Worm (Caenorhabditis elegans) whole organism, midembryonic: ENCODE measurements around the gene mltn-5.

Experiments
- T22C8.4 ChIP-seq: fragments of 200-800 bp; sonication (Bioruptor generic); IDR thresholded peaks from 2 replicates; pipeline ENCODE4 v1.3.6; 2022; ENCODE audit warnings: missing genetic modification characterization, missing compliant biosample characterization
- cog-1 ChIP-seq: sonication (generic microtip); optimal IDR thresholded peaks from 2 replicates; lab custom pipeline; 2016; ENCODE audit warnings: missing genetic modification characterization, missing compliant biosample characterization
- flt-1 ChIP-seq: fragments of 200-800 bp; sonication (Bioruptor generic); IDR thresholded peaks from 2 replicates; pipeline ENCODE4 v1.3.6; 2022; ENCODE audit warnings: missing genetic modification characterization, missing compliant biosample characterization
- klf-2 ChIP-seq: fragments of 200-800 bp; sonication (Bioruptor generic); conservative IDR thresholded peaks from 2 replicates; pipeline ENCODE4 v1.3.6; 2022; ENCODE audit warnings: missing genetic modification reagents, missing genetic modification characterization, missing compliant biosample characterization
- med-1 ChIP-seq: sonication (generic microtip); optimal IDR thresholded peaks from 2 replicates; lab custom pipeline; 2017; ENCODE audit warnings: missing genetic modification characterization, mild to moderate bottlenecking, missing compliant biosample characterization, antibody characterized with exemption, missing genetic modification reagents; ENCODE audit not compliant: insufficient read depth
- ref-1 ChIP-seq: fragments of 200-800 bp; sonication (Bioruptor generic); conservative IDR thresholded peaks from 2 replicates; pipeline ENCODE4 v1.3.6; 2022; ENCODE audit warnings: missing genetic modification reagents, missing genetic modification characterization, missing compliant biosample characterization
- tab-1 ChIP-seq: fragments of 200-800 bp; sonication (Bioruptor generic); IDR thresholded peaks from 2 replicates; pipeline ENCODE4 v1.3.6; 2022; ENCODE audit warnings: missing genetic modification characterization, missing compliant biosample characterization
- ztf-23 ChIP-seq: fragments of 200-800 bp; sonication (Bioruptor generic); IDR thresholded peaks from 2 replicates; pipeline ENCODE4 v1.3.6; 2022; ENCODE audit warnings: missing genetic modification reagents, missing genetic modification characterization, missing compliant biosample characterization
- ztf-29 ChIP-seq: fragments of 200-800 bp; sonication (Bioruptor generic); IDR thresholded peaks from 2 replicates; pipeline ENCODE4 v1.3.6; 2022; ENCODE audit warnings: missing genetic modification reagents, missing genetic modification characterization, missing compliant biosample characterization

Gene mltn-5

DNA sequence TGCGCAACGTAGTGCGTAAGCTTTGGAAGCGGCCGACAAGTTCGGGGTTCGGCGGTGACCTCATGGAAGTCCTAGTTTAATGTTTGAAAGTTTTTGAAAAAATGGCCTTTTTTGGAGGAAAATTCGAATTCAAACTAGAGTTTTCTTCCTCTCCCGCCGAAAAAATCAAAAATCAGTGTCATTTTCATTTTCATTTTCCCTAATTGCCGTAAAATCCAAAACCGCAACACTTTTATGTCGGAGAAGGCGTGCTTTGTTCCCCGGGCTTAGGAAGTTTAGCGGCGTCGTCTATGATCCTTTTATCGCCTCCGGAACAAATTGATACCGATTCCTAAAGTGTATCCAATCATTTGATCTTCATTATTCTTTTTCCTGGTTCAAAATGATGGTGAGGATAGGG, at the start of gene mltn-5:
Gene mltn-5, plus strand, starts transcription at position 301 of the 400 bp plus-strand sequence.
- TF ChIP-seq T22C8.4 (GFP tag; lab: Robert Waterston, UW) (no peak), tab-1 (GFP tag; lab: Robert Waterston, UW) (no peak), ztf-23 (GFP tag; lab: Robert Waterston, UW) (no peak), flt-1 (GFP tag; lab: Robert Waterston, UW) (no peak)

DNA sequence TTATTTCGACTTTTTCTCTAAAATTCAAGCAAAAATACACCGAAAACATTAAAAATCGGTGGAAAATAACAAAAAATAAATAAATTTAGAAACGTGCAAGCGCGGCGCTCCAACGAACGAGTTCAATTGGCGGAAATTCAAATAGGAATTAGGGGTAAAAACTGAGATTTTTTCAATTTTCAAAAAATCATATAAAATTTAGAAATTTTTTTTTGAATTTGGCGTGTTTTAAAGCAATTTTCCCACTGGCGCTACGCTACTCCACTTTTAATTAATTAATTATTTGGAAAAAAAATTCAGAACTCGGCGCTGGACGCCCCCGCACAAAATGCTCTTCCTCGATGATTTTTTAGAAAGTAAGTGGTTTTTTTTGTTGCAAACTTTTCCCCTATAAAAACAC, 49.3 kb upstream of the mltn-5 start, which contains the start of gene ing-3:
Gene ing-3, plus strand, starts transcription at position 301 of the 400 bp plus-strand sequence.
- TF ChIP-seq ztf-29 (GFP tag; lab: Robert Waterston, UW) = no peak
- no peak for TF ChIP-seq cog-1 (tag; lab: Kevin White, UChicago)
- TF ChIP-seq ref-1 (GFP tag; lab: Robert Waterston, UW) = no peak
- no peak for TF ChIP-seq tab-1 (GFP tag; lab: Robert Waterston, UW)
- no peak for TF ChIP-seq med-1
- no peak for TF ChIP-seq ztf-23 (GFP tag; lab: Robert Waterston, UW)
- no peak for TF ChIP-seq flt-1 (GFP tag; lab: Robert Waterston, UW)
- no peak for TF ChIP-seq klf-2 (GFP tag; lab: Robert Waterston, UW)
- no peak for TF ChIP-seq T22C8.4 (GFP tag; lab: Robert Waterston, UW)

DNA sequence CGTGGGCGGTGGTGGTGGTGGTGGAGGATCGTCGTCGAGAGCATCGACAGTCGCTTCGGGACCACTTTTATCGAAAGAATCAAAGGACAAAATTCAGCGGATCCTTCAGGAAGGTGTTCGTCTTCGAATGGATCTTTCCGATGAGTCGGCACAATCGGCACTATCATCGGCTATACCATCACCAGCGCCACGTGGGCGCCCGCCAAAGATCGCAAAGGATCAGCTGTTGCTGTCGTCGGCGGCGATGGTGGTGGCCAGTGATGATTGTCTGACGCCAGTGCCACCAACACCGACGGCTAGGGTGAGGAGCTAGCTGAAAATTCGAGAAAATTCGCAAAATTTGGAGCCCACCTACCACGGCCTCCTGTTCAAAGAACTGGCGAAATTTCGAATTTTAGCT, 47.0 kb upstream of the mltn-5 start:
- TF ChIP-seq tab-1 (GFP tag; lab: Robert Waterston, UW) (no peak), ref-1 (GFP tag; lab: Robert Waterston, UW) (no peak), klf-2 (GFP tag; lab: Robert Waterston, UW) (no peak)

DNA sequence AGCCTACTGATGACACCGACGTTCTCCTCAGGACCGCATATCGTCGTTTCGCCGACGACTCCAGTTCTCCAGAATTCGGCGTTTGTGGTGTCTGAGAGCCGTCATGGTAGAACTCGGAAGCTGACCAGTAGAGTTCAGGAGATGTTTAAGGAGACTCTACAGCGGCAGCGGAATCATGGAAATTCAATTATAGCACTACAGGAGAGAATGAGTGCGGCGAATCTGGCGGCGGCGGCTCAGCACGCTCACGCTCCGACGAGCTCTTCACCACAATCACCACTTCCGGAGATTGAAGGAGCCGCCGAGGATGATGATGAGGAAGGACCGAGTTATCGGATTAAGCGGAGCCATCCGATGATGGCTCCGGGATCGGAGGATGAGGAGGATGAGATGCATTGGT, 45.4 kb upstream of the mltn-5 start:
- TF ChIP-seq ztf-29 (GFP tag; lab: Robert Waterston, UW) (no peak), klf-2 (GFP tag; lab: Robert Waterston, UW) (no peak), T22C8.4 (GFP tag; lab: Robert Waterston, UW) (no peak), tab-1 (GFP tag; lab: Robert Waterston, UW) (no peak), med-1 (no peak), flt-1 (GFP tag; lab: Robert Waterston, UW) (no peak), ztf-23 (GFP tag; lab: Robert Waterston, UW) (no peak), cog-1 (tag; lab: Kevin White, UChicago) (no peak), ref-1 (GFP tag; lab: Robert Waterston, UW) (no peak)

DNA sequence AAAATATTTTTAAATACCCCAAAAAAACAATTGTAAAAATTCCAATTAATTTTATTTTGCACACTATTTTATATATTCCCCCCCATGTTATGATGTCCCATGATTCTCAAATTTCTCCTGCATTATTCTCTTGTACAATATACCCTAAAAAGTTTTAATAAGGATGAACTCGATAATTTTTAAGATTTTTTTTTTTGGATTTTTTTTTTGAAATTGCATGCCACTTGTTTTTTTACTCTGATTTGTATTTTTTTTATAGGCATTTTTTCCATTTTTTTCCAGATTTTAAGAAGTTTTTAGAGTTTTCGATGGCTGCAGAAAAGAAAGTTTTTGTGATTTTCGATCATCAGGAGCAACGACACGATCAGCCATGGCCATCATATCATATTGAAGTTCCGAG, 42.6 kb upstream of the mltn-5 start, which contains the start of gene hda-10:
Gene hda-10, plus strand, starts transcription at position 301 of the 400 bp plus-strand sequence.
- TF ChIP-seq ztf-29 (GFP tag; lab: Robert Waterston, UW) (no peak), cog-1 (tag; lab: Kevin White, UChicago) (no peak), flt-1 (GFP tag; lab: Robert Waterston, UW) (no peak), ref-1 (GFP tag; lab: Robert Waterston, UW) (no peak), med-1 (no peak), klf-2 (GFP tag; lab: Robert Waterston, UW) (no peak), T22C8.4 (GFP tag; lab: Robert Waterston, UW) (no peak), tab-1 (GFP tag; lab: Robert Waterston, UW) (no peak), ztf-23 (GFP tag; lab: Robert Waterston, UW) (no peak)

DNA sequence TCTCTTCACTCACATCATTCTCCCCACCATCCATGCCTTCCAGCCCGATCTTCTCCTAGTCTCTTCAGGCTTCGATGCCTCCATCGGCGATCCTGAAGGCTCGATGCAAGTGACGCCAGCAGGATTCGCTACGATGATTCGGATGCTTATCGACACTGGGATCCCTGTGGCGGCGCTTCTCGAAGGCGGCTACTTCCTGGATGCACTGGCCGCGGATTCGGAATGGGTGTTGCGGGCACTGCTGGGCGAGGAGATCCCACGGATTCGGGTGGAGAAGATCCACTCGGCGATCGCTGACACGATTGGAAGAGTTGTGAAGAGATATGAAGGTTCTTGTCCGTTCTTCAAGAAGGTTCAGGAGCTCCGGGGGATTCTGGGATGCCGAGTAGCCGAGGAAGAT, 38.6 kb upstream of the mltn-5 start:
- TF ChIP-seq flt-1 (GFP tag; lab: Robert Waterston, UW) (no peak), tab-1 (GFP tag; lab: Robert Waterston, UW) (no peak), klf-2 (GFP tag; lab: Robert Waterston, UW) (no peak), med-1 (no peak)

DNA sequence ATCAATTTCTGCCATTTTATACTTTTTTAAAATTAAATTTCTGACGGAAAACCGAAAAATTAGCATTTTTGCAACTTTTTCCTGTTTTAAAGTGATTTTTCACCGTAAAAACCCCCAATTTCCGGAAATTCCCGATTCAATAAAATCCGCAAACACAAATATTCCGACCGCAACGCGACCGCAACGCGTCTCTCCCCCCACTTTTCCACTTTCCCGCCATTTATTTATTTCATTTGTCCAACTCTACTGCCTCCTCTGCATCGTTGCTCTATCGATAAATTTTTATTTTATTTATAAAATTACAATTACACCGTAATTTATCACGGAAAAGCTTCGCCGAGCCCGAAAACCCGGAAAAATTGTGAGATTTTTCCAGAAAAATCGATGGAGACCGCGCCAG, 36.7 kb upstream of the mltn-5 start, which contains the start of gene mcd-1:
Gene mcd-1, plus strand, starts transcription at position 267 of the 400 bp plus-strand sequence.
- TF ChIP-seq ztf-23 (GFP tag; lab: Robert Waterston, UW) (no peak), cog-1 (tag; lab: Kevin White, UChicago) (peak; percentile 28)

DNA sequence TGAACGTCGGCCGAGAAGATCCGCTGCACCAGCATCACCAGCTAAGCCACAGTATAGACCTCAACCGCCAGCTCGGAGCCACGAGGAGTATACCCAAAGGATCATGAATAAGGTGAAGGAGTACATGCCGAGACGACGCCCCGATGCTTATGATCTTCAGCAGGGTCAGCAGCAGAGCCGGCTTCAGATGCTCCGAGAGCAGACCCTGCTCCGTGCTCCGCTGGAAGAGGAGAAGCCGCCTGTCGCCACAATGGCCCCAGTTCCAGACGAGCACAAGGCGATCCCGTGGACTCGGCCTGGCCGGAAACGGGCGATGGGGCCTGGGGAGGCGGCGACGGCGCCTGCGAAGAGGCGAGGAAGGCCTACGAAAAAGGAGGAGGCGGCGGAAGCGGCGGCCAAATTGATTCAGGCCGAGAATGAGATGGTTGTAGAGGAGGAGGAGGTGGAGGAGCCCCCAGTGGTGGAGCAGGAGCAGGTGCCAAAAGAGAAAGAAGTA, 28.7 kb upstream of the mltn-5 start:
- TF ChIP-seq tab-1 (GFP tag; lab: Robert Waterston, UW) (no peak), med-1 (no peak), flt-1 (GFP tag; lab: Robert Waterston, UW) (no peak), cog-1 (tag; lab: Kevin White, UChicago) (no peak), ref-1 (GFP tag; lab: Robert Waterston, UW) (no peak), ztf-29 (GFP tag; lab: Robert Waterston, UW) (no peak), klf-2 (GFP tag; lab: Robert Waterston, UW) (no peak), T22C8.4 (GFP tag; lab: Robert Waterston, UW) (no peak), ztf-23 (GFP tag; lab: Robert Waterston, UW) (no peak)

DNA sequence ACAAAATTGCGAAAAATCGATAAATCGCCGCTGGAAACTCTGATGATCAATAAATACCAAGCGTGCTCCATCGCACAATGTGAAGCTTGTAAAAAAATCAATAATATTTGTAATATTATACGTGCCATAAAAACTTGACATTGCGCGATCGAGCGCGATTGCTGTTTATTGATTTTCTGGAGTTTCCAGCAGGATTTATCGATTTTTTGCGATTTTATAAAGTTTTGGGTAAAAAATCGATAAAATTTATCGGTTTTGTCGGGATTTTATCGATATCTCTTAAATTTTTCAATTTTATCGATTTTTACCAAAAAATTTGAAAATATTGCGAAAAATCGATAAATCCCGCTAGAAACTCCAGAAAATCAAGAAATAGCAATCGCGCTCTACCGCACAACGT, 25.2 kb upstream of the mltn-5 start:
- TF ChIP-seq T22C8.4 (GFP tag; lab: Robert Waterston, UW) (peak; percentile 50; the same call in 1 of the 2 replicates), med-1 (no peak)

DNA sequence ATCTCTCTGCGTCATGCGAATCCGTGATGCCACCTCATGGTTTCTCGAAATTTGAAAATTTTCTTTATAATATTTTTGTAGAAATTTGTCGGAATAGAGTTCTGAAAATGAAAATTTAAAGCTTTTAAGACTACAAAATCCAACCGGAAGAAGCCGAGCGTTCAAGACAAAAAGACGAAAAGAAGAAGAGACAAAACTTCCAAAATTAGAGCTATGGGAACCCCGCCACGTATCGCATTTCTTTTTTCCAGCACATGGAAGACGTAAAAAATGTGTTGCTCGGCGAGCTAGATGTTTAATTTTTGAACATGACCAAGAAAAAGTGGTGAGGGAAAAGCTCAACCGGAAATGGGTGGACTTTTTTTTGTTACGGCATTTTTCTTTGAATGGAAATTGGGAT, 23.0 kb upstream of the mltn-5 start, which contains the start of gene W02B8.1:
Gene W02B8.1, minus strand, starts transcription at position 101 of the 400 bp plus-strand sequence.
- TF ChIP-seq T22C8.4 (GFP tag; lab: Robert Waterston, UW) (no peak), ztf-29 (GFP tag; lab: Robert Waterston, UW) (no peak), flt-1 (GFP tag; lab: Robert Waterston, UW) (no peak), klf-2 (GFP tag; lab: Robert Waterston, UW) (no peak), ref-1 (GFP tag; lab: Robert Waterston, UW) (no peak), med-1 (no peak)
